Fruit fly (Drosophila melanogaster): ENCODE data around the gene CG12541.

The CG12541 gene

dm6 chrX:7008102-7009087 lies 57.5 kb downstream of the CG12541 start (continued):
- TF ChIP-seq CG9932 (GFP tag; IDR thresholded peaks at IDR 0.05) (no peak), vnd (GFP tag; IDR thresholded peaks at IDR 0.05; ENCODE audit: partially characterized antibody) (no peak), Mrtf (GFP tag; IDR thresholded peaks at IDR 0.05) (no peak), CG2678 (tag; optimal IDR thresholded peaks at IDR 0.05) (peak; percentile 30), Hr51 (GFP tag; optimal IDR thresholded peaks at IDR 0.05) (no peak), Ptx1 (GFP tag; IDR thresholded peaks at IDR 0.05) (0 out of 2 replicates have a peak, but pooled peaks have one; percentile 13), dm (GFP tag; optimal IDR thresholded peaks at IDR 0.05) (no peak), gsb (GFP tag; IDR thresholded peaks at IDR 0.05) (no peak), B-H1 (GFP tag; IDR thresholded peaks at IDR 0.05) (no peak), al (GFP tag; IDR thresholded peaks at IDR 0.05) (no peak), CG10543 (GFP tag; optimal IDR thresholded peaks at IDR 0.05) (no peak), PHDP (tag; optimal IDR thresholded peaks at IDR 0.05) (no peak), sob (GFP tag; IDR thresholded peaks at IDR 0.05) (no peak), CG9609 (GFP tag; optimal IDR thresholded peaks at IDR 0.05) (no peak), gce (GFP tag; IDR thresholded peaks at IDR 0.05) (no peak), Dip3 (GFP tag; optimal IDR thresholded peaks at IDR 0.05) (no peak), CG6175 (GFP tag; IDR thresholded peaks at IDR 0.05) (0 out of 3 replicates have a peak, but pooled peaks have one; percentile 20), Hr78 (GFP tag; optimal IDR thresholded peaks at IDR 0.05) (peak in 1 of 2 experiments; percentile 21), hkb (optimal IDR thresholded peaks at IDR 0.05) (no peak), hkb (GFP tag; IDR thresholded peaks at IDR 0.05) (peak; percentile 40; the same call in 1 of the 2 replicates), mld (GFP tag; IDR thresholded peaks at IDR 0.05; ENCODE audit: partially characterized antibody) (no peak), dmrt99B (tag; optimal IDR thresholded peaks at IDR 0.05) (peak; percentile 33), zf30C (GFP tag; optimal IDR thresholded peaks at IDR 0.05) (no peak), Xrp1 (GFP tag; IDR thresholded peaks at IDR 0.05) (0 out of 2 replicates have a peak, but pooled peaks have one; percentile 18), Vsx1 (GFP tag; optimal IDR thresholded peaks at IDR 0.05) (no peak), Blimp-1 (GFP tag; optimal IDR thresholded peaks at IDR 0.05) (peak; percentile 34), NC2β (GFP tag; optimal IDR thresholded peaks at IDR 0.05) (no peak), gem (tag; optimal IDR thresholded peaks at IDR 0.05) (peak; percentile 27), CoRest (tag; optimal IDR thresholded peaks at IDR 0.05) (no peak), nmo (GFP tag; optimal IDR thresholded peaks at IDR 0.05) (peak; percentile 1), Side (GFP tag; optimal IDR thresholded peaks at IDR 0.05) (no peak), Dll (GFP tag; IDR thresholded peaks at IDR 0.05; ENCODE audit: partially characterized antibody) (no peak), vvl (GFP tag; IDR thresholded peaks at IDR 0.05) (peak; percentile 36; the same call in 1 of the 2 replicates), CG17385 (GFP tag; optimal IDR thresholded peaks at IDR 0.05) (no peak), CG10366 (GFP tag; IDR thresholded peaks at IDR 0.05) (no peak), Tbp (GFP tag; optimal IDR thresholded peaks at IDR 0.05) (no peak), CG34224 (GFP tag; IDR thresholded peaks at IDR 0.05; ENCODE audit: partially characterized antibody) (0 out of 3 replicates have a peak, but pooled peaks have one; percentile 23), sens (GFP tag) (peak; percentile 84), Drgx (GFP tag; IDR thresholded peaks at IDR 0.05) (peak; percentile 74; the same call in 1 of the 2 replicates), CG12299 (tag; optimal IDR thresholded peaks at IDR 0.05) (no peak), exex (tag; optimal IDR thresholded peaks at IDR 0.05) (no peak), bsh (GFP tag; optimal IDR thresholded peaks at IDR 0.05) (peak; percentile 36), crol (GFP tag; IDR thresholded peaks at IDR 0.05) (peak; percentile 51; the same call in 1 of the 2 replicates), CG13424 (tag; optimal IDR thresholded peaks at IDR 0.05) (peak; percentile 5), z (GFP tag; IDR thresholded peaks at IDR 0.05) (peak; percentile 55; the same call in 1 of the 3 replicates), CG32767 (GFP tag; IDR thresholded peaks at IDR 0.05) (no peak), CG18011 (GFP tag; optimal IDR thresholded peaks at IDR 0.05) (no peak), Med (GFP tag) (peak; percentile 25)

Data from whole organism, embryonic.